Worm (Caenorhabditis elegans): ENCODE measurements around the gene memi-2.

memi-2 gene

DNA sequence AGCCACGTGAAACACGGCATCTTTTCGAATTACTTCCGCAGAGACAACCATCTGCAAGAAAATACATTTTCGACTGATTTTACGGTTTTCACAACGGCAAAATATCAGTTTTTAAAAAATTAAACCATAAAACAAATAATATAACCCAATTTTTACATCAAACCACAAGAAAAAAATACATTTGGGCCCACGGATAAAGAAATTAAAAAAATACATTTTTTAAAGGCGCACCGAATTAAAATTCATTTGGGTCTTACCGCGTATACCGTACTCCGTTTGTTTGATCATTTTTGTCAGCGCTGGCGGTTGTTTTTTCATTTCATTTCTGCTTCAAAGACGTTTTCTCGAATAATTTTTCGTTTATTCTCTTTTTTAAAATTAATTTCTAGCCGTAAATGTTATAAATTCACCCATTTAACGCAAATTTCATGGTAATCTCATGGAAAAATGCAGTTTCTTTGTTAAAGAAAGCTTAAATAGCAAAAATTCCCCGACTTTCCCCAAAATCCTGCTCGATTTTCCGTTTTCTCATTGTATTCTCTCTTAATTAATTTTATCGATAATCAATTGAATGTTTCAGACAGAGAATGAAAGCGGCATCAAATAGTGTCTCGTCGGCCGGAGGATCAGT, 47.0 kb downstream of the memi-2 start, which contains the start of the genes rec-8 and mex-5 (continued):
- TF ChIP-seq nfya-1 (tag; optimal IDR thresholded peaks at IDR 0.05; ENCODE audit: borderline replicate concordance, insufficient read depth) (no peak), nhr-27 (tag; optimal IDR thresholded peaks at IDR 0.05) (no peak), egl-18 (GFP tag; IDR thresholded peaks at IDR 0.05) (no peak), ZK185.1 (tag; optimal IDR thresholded peaks at IDR 0.05; ENCODE audit: poor library complexity, severe bottlenecking) (no peak), T26A5.8 (tag; optimal IDR thresholded peaks at IDR 0.05) (no peak), madf-3 (GFP tag; IDR thresholded peaks at IDR 0.05) (0 out of 2 replicates have a peak, but pooled peaks have one; percentile 29), F57A8.1 (GFP tag; optimal IDR thresholded peaks at IDR 0.05) (no peak), athp-1 (tag; optimal IDR thresholded peaks at IDR 0.05) (peak; percentile 31), ccch-3 (GFP tag; optimal IDR thresholded peaks at IDR 0.05) (no peak), ztf-18 (tag; optimal IDR thresholded peaks at IDR 0.05) (no peak), snpc-1.3 (tag; optimal IDR thresholded peaks at IDR 0.05; ENCODE audit: insufficient read depth) (peak; percentile 90), Y53G8AR.9 (GFP tag; conservative IDR thresholded peaks at IDR 0.05) (0 out of 2 replicates have a peak, but pooled peaks have one; percentile 38), nfyb-1 (GFP tag; IDR thresholded peaks at IDR 0.05) (no peak), C17E4.6 (GFP tag; IDR thresholded peaks at IDR 0.05) (peak; percentile 81), lag-1 (GFP tag; IDR thresholded peaks at IDR 0.05) (no peak), him-1 (tag; optimal IDR thresholded peaks at IDR 0.05) (peak; percentile 2), cebp-2 (GFP tag; IDR thresholded peaks at IDR 0.05) (no peak), let-526 (GFP tag; IDR thresholded peaks at IDR 0.05) (no peak), sptf-2 (GFP tag; optimal IDR thresholded peaks at IDR 0.05) (no peak), zim-3 (tag; optimal IDR thresholded peaks at IDR 0.05) (no peak), mel-28 (tag; optimal IDR thresholded peaks at IDR 0.05; ENCODE audit: borderline replicate concordance) (no peak), F23B12.7 (tag; optimal IDR thresholded peaks at IDR 0.05; ENCODE audit: insufficient read depth) (no peak), snpc-4 (GFP tag; optimal IDR thresholded peaks at IDR 0.05) (peak; percentile 28), snpc-4 (tag; optimal IDR thresholded peaks at IDR 0.05) (peak in 2 of 4 experiments; percentile 43 to 78), atf-7 (tag; optimal IDR thresholded peaks at IDR 0.05) (no peak), tbp1 (GFP tag; optimal IDR thresholded peaks at IDR 0.05) (peak; percentile 53), rec-8 (tag; optimal IDR thresholded peaks at IDR 0.05) (no peak), nhr-80 (tag; optimal IDR thresholded peaks at IDR 0.05) (no peak), sdz-38 (tag; optimal IDR thresholded peaks at IDR 0.05) (no peak), Y53F4B.3 (GFP tag; IDR thresholded peaks at IDR 0.05) (no peak), cebp-1 (GFP tag; IDR thresholded peaks at IDR 0.05) (no peak), cebp-1 (tag; optimal IDR thresholded peaks at IDR 0.05) (no peak), lin-54 (GFP tag; optimal IDR thresholded peaks at IDR 0.05) (peak; percentile 75), aptf-3 (GFP tag; IDR thresholded peaks at IDR 0.05) (no peak), Y95B8A.8 (GFP tag; IDR thresholded peaks at IDR 0.05) (peak; percentile 68; the same call in 1 of the 2 replicates), madf-10 (tag; optimal IDR thresholded peaks at IDR 0.05) (no peak), hlh-12 (tag; optimal IDR thresholded peaks at IDR 0.05) (no peak), B0019.2 (GFP tag; conservative IDR thresholded peaks at IDR 0.05) (peak; percentile 84), zfh-2 (GFP tag; conservative IDR thresholded peaks at IDR 0.05) (no peak), nhr-179 (tag; optimal IDR thresholded peaks at IDR 0.05) (no peak), rpc-1 (optimal IDR thresholded peaks at IDR 0.05) (no peak), rpc-1 (tag; optimal IDR thresholded peaks at IDR 0.05) (peak; percentile 12), fkh-3 (tag; optimal IDR thresholded peaks at IDR 0.05) (no peak)

Data from whole organism, young adult.